Worm (Caenorhabditis elegans): ENCODE results near the gene T08B6.4.

T08B6.4 gene

ce11 chrIV:4941681-4942080, 36.2 kb downstream of the T08B6.4 start, which contains the start of gene Y9C9A.5:
Gene Y9C9A.5, plus strand, starts transcription at chrIV:4941981.
- TF ChIP-seq skn-1 (tag; optimal IDR thresholded peaks at IDR 0.05) = no peak
- no peak for TF ChIP-seq zag-1 (tag; optimal IDR thresholded peaks at IDR 0.05)
- TF ChIP-seq ztf-11 (tag; optimal IDR thresholded peaks at IDR 0.05) = no peak
- TF ChIP-seq sem-4 (tag; optimal IDR thresholded peaks at IDR 0.05) = no peak
- no peak for TF ChIP-seq gmeb-1 (tag; optimal IDR thresholded peaks at IDR 0.05)
- no peak for TF ChIP-seq peb-1 (tag; optimal IDR thresholded peaks at IDR 0.05)
- no peak for TF ChIP-seq nhr-11 (tag; optimal IDR thresholded peaks at IDR 0.05)
- TF ChIP-seq mdl-1 (tag; optimal IDR thresholded peaks at IDR 0.05) = no peak
- no peak for TF ChIP-seq elt-3 (tag; optimal IDR thresholded peaks at IDR 0.05)
- TF ChIP-seq nhr-25 (tag; optimal IDR thresholded peaks at IDR 0.05) = no peak
- no peak for TF ChIP-seq unc-62 (GFP tag; optimal IDR thresholded peaks at IDR 0.05)
- no peak for TF ChIP-seq Y55F3AM.14 (GFP tag; optimal IDR thresholded peaks at IDR 0.05)
- TF ChIP-seq lin-13 (GFP tag; optimal IDR thresholded peaks at IDR 0.05) = no peak
- TF ChIP-seq ztf-1 (GFP tag; conservative IDR thresholded peaks at IDR 0.05) = no peak
- no peak for TF ChIP-seq egl-27 (tag; optimal IDR thresholded peaks at IDR 0.05)
- no peak for TF ChIP-seq unc-39 (tag; optimal IDR thresholded peaks at IDR 0.05)
- TF ChIP-seq lsy-2 (tag; optimal IDR thresholded peaks at IDR 0.05) = no peak
- no peak for TF ChIP-seq lin-39 (tag; optimal IDR thresholded peaks at IDR 0.05)

ce11 chrIV:4945771-4946170, 40.3 kb downstream of the T08B6.4 start, which contains the start of gene str-169:
Gene str-169, plus strand, starts transcription at chrIV:4946071.
- TF ChIP-seq ceh-16 (tag; optimal IDR thresholded peaks at IDR 0.05) (no peak), nhr-11 (tag; optimal IDR thresholded peaks at IDR 0.05) (no peak), R02D3.7 (tag; optimal IDR thresholded peaks at IDR 0.05) (no peak), nhr-23 (tag; optimal IDR thresholded peaks at IDR 0.05) (no peak), egl-27 (tag; optimal IDR thresholded peaks at IDR 0.05) (no peak), fos-1 (tag; optimal IDR thresholded peaks at IDR 0.05) (no peak), alr-1 (tag; optimal IDR thresholded peaks at IDR 0.05) (no peak), Y55F3AM.14 (GFP tag; optimal IDR thresholded peaks at IDR 0.05) (no peak), mbf-1 (tag; optimal IDR thresholded peaks at IDR 0.05) (no peak), unc-55 (GFP tag; optimal IDR thresholded peaks at IDR 0.05) (no peak), C34F6.9 (tag; optimal IDR thresholded peaks at IDR 0.05) (no peak), nhr-237 (tag; optimal IDR thresholded peaks at IDR 0.05) (no peak)

- no peak for TF ChIP-seq F13H6.1 (tag; optimal IDR thresholded peaks at IDR 0.05)
- TF ChIP-seq nhr-10 (tag; optimal IDR thresholded peaks at IDR 0.05) = no peak
- no peak for TF ChIP-seq snpc-4 (tag; optimal IDR thresholded peaks at IDR 0.05)
- no peak for TF ChIP-seq skn-1 (tag; optimal IDR thresholded peaks at IDR 0.05)
- no peak for TF ChIP-seq lin-13 (GFP tag; optimal IDR thresholded peaks at IDR 0.05)
- no peak for TF ChIP-seq mbf-1 (tag; optimal IDR thresholded peaks at IDR 0.05)
- TF ChIP-seq gmeb-1 (tag; optimal IDR thresholded peaks at IDR 0.05) = no peak
- TF ChIP-seq egl-27 (tag; optimal IDR thresholded peaks at IDR 0.05) = no peak
- no peak for TF ChIP-seq nhr-21 (tag; optimal IDR thresholded peaks at IDR 0.05)
- TF ChIP-seq unc-55 (GFP tag; optimal IDR thresholded peaks at IDR 0.05) = no peak
- TF ChIP-seq sma-9 (GFP tag; optimal IDR thresholded peaks at IDR 0.05) = no peak
- no peak for TF ChIP-seq sma-9 (tag; optimal IDR thresholded peaks at IDR 0.05)
- no peak for TF ChIP-seq unc-62 (GFP tag; optimal IDR thresholded peaks at IDR 0.05)
- TF ChIP-seq lsy-2 (tag; optimal IDR thresholded peaks at IDR 0.05) = no peak
- no peak for TF ChIP-seq sem-4 (tag; optimal IDR thresholded peaks at IDR 0.05)
- no peak for TF ChIP-seq lin-11 (tag; optimal IDR thresholded peaks at IDR 0.05)
- no peak for TF ChIP-seq C34F6.9 (tag; optimal IDR thresholded peaks at IDR 0.05)
Measured at ce11 chrIV:4953887-4954286, 48.4 kb downstream of the T08B6.4 start, which contains the start of gene str-163. Gene str-163, plus strand, starts transcription at chrIV:4954187.

All from whole organism, L2 larva.